Worm (Caenorhabditis elegans): ENCODE data around the gene ZC373.2.

Gene ZC373.2

DNA sequence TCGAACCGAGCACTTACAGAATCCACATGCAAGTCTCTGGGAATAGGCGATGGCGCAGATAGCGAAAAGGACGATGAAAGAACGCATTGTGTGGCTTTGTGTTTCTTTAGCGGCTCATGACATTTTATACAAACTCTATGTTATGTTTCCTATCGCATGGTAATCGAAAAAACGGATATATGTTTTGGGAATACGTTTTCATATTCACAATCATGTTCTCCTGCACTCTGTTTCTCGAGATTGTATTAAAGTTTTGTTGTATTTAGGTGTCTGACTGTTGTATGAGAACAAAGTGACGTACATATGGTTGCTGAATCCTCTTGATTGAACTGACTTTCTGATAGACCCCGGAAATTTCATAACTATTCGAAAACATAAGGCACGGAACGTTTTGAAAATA, at the start of gene ZC373.2:
Gene ZC373.2 (minus strand): TSS at position 101 of the 400 bp plus-strand sequence.
- TF ChIP-seq peb-1 (tag; optimal IDR thresholded peaks at IDR 0.05) (no peak), elt-1 (tag; optimal IDR thresholded peaks at IDR 0.05) (no peak), ama-1 (optimal IDR thresholded peaks at IDR 0.05) (no peak), gmeb-1 (tag; optimal IDR thresholded peaks at IDR 0.05) (no peak), unc-39 (tag; optimal IDR thresholded peaks at IDR 0.05) (no peak), ceh-16 (tag; optimal IDR thresholded peaks at IDR 0.05) (no peak), alr-1 (tag; optimal IDR thresholded peaks at IDR 0.05) (no peak), crh-2 (tag; optimal IDR thresholded peaks at IDR 0.05) (no peak), aly-2 (tag; optimal IDR thresholded peaks at IDR 0.05) (no peak), nhr-6 (tag; optimal IDR thresholded peaks at IDR 0.05) (no peak), nhr-12 (tag; optimal IDR thresholded peaks at IDR 0.05) (no peak), zag-1 (tag; optimal IDR thresholded peaks at IDR 0.05) (no peak), ztf-11 (tag; optimal IDR thresholded peaks at IDR 0.05) (no peak), sma-3 (GFP tag; optimal IDR thresholded peaks at IDR 0.05) (no peak)

- TF ChIP-seq blmp-1 (tag; optimal IDR thresholded peaks at IDR 0.05; ENCODE audit: insufficient read depth): no peak
- TF ChIP-seq lsy-2 (tag; optimal IDR thresholded peaks at IDR 0.05): no peak
- TF ChIP-seq mdl-1 (tag; optimal IDR thresholded peaks at IDR 0.05): no peak
- no peak for TF ChIP-seq crh-2 (tag; optimal IDR thresholded peaks at IDR 0.05)
- TF ChIP-seq ZK546.5 (tag; optimal IDR thresholded peaks at IDR 0.05): no peak
- TF ChIP-seq gmeb-1 (tag; optimal IDR thresholded peaks at IDR 0.05): no peak
Measured at ce11 chrX:10095145-10095544, 36.9 kb upstream of the ZC373.2 start, which contains the start of gene flp-2. TSS of gene flp-2 (minus strand) at chrX:10095245.

ce11 chrX:10092864-10093263, 34.6 kb upstream of the ZC373.2 start, which contains the start of gene flp-3:
TSS of gene flp-3 (minus strand) at chrX:10092964.
- TF ChIP-seq fos-1 (tag; optimal IDR thresholded peaks at IDR 0.05) (no peak), F13H6.1 (tag; optimal IDR thresholded peaks at IDR 0.05) (no peak), mab-5 (tag; optimal IDR thresholded peaks at IDR 0.05) (no peak), lin-39 (tag; optimal IDR thresholded peaks at IDR 0.05) (no peak), ztf-11 (tag; optimal IDR thresholded peaks at IDR 0.05) (no peak), skn-1 (tag; optimal IDR thresholded peaks at IDR 0.05) (no peak), elt-3 (tag; optimal IDR thresholded peaks at IDR 0.05) (no peak), crh-2 (tag; optimal IDR thresholded peaks at IDR 0.05) (no peak), nhr-11 (tag; optimal IDR thresholded peaks at IDR 0.05) (no peak), ztf-1 (GFP tag; conservative IDR thresholded peaks at IDR 0.05) (no peak), nhr-10 (tag; optimal IDR thresholded peaks at IDR 0.05) (no peak), C34F6.9 (tag; optimal IDR thresholded peaks at IDR 0.05) (no peak), snpc-4 (tag; optimal IDR thresholded peaks at IDR 0.05) (no peak), elt-1 (tag; optimal IDR thresholded peaks at IDR 0.05) (no peak)

- no peak for TF ChIP-seq unc-62 (GFP tag; optimal IDR thresholded peaks at IDR 0.05)
- TF ChIP-seq elt-1 (tag; optimal IDR thresholded peaks at IDR 0.05): no peak
Measured at ce11 chrX:10087866-10088265, 29.6 kb upstream of the ZC373.2 start, which contains the start of gene flp-28. TSS of gene flp-28 (minus strand) at chrX:10087966.

ce11 chrX:10085073-10085472, 26.8 kb upstream of the ZC373.2 start:
- no peak for TF ChIP-seq ama-1 (optimal IDR thresholded peaks at IDR 0.05)
- no peak for TF ChIP-seq R02D3.7 (tag; optimal IDR thresholded peaks at IDR 0.05)
- no peak for TF ChIP-seq Y55F3AM.14 (GFP tag; optimal IDR thresholded peaks at IDR 0.05)
- no peak for TF ChIP-seq dmd-4 (tag; optimal IDR thresholded peaks at IDR 0.05)
- no peak for TF ChIP-seq zag-1 (tag; optimal IDR thresholded peaks at IDR 0.05)
- no peak for TF ChIP-seq nhr-12 (tag; optimal IDR thresholded peaks at IDR 0.05)
- no peak for TF ChIP-seq crh-2 (tag; optimal IDR thresholded peaks at IDR 0.05)
- no peak for TF ChIP-seq mab-5 (tag; optimal IDR thresholded peaks at IDR 0.05)
- TF ChIP-seq ztf-1 (GFP tag; conservative IDR thresholded peaks at IDR 0.05): no peak
- no peak for TF ChIP-seq nhr-129 (tag; optimal IDR thresholded peaks at IDR 0.05)
- TF ChIP-seq nhr-6 (tag; optimal IDR thresholded peaks at IDR 0.05): no peak
- TF ChIP-seq fos-1 (tag; optimal IDR thresholded peaks at IDR 0.05): no peak
- TF ChIP-seq lin-39 (tag; optimal IDR thresholded peaks at IDR 0.05): no peak
